Fruit fly (Drosophila melanogaster): ENCODE measurements around the gene CG32532.

Gene CG32532

DNA sequence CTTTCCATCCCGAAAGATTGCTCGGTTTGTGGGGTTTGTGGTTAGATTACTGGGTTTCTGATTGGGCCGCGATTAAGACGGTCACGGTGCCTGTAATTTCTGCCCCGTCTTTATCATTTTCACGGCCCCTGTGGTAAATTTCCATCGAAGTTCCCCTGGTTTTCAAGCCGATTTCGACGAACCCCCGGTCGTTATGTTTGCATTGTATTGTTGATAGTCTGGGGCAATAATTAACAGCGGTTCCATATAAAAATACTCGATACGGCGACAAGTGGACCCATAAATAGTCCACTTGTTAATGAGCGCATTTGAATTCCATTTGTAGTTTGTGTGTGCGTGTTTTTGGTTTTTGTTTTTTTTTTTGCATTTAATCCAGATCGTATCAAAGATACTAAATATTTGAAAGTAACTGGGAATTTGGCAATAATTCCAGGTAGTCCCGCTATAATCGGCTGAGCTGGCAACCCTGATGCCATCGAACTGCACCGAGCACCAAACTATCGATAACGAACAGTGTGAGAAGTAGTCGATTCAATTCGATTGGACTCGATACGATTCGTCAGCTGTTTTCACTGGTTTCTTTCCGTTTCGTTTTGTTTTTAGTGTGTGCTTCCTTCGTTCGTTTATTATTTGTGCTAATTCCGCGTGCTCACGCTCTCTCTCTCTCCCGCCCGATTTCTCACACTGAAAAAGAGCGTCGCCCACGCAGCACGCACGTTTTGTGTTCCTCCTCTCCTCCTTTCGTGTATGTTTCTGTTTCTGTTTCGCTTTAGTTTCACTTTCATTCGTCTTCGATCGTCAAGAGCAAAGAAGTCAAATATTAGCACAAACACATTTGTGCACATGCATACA is 41.7 kb downstream of the CG32532 start (continued):
- peak; percentile 53 for TF ChIP-seq bab2 (GFP tag; optimal IDR thresholded peaks at IDR 0.05)
- TF ChIP-seq CG17186 (GFP tag; optimal IDR thresholded peaks at IDR 0.05), result peak; percentile 13
- no peak for TF ChIP-seq NC2α (GFP tag; optimal IDR thresholded peaks at IDR 0.05)
- TF ChIP-seq ttk (GFP tag; IDR thresholded peaks at IDR 0.05), result 0 out of 2 replicates have a peak, but pooled peaks have one; percentile 15
- TF ChIP-seq CTCF (GFP tag; optimal IDR thresholded peaks at IDR 0.05), result peak; percentile 29
- no peak for TF ChIP-seq CG15269 (tag; optimal IDR thresholded peaks at IDR 0.05)
- no peak for TF ChIP-seq danr (GFP tag; IDR thresholded peaks at IDR 0.05)
- TF ChIP-seq CG1832 (GFP tag; optimal IDR thresholded peaks at IDR 0.05), result no peak
- no peak for TF ChIP-seq Hr78 (GFP tag; optimal IDR thresholded peaks at IDR 0.05)
- peak; percentile 6 for TF ChIP-seq CG4424 (GFP tag; optimal IDR thresholded peaks at IDR 0.05)
- TF ChIP-seq CG3163 (GFP tag; optimal IDR thresholded peaks at IDR 0.05), result peak; percentile 13
- TF ChIP-seq HLH4C (GFP tag; IDR thresholded peaks at IDR 0.05; ENCODE audit: partially characterized antibody), result peak; percentile 80
- peak; percentile 6 for TF ChIP-seq CG6254 (GFP tag; optimal IDR thresholded peaks at IDR 0.05)
- TF ChIP-seq CG13624 (GFP tag; optimal IDR thresholded peaks at IDR 0.05), result peak; percentile 56
- TF ChIP-seq CG14050 (GFP tag; IDR thresholded peaks at IDR 0.05), result no peak
- TF ChIP-seq row (GFP tag; IDR thresholded peaks at IDR 0.05), result peak; percentile 69
- peak; percentile 77 for TF ChIP-seq cwo (GFP tag; optimal IDR thresholded peaks at IDR 0.05)
- peak; percentile 20 for TF ChIP-seq CG18619 (GFP tag; optimal IDR thresholded peaks at IDR 0.05)
- TF ChIP-seq ind (GFP tag; optimal IDR thresholded peaks at IDR 0.05), result no peak
- peak; percentile 82 for TF ChIP-seq bbx (GFP tag; IDR thresholded peaks at IDR 0.05; ENCODE audit: partially characterized antibody)
- no peak for TF ChIP-seq Oaz (GFP tag; IDR thresholded peaks at IDR 0.05)
- TF ChIP-seq zfh1 (GFP tag; IDR thresholded peaks at IDR 0.05), result no peak
- peak; percentile 52 for TF ChIP-seq Antp (GFP tag; optimal IDR thresholded peaks at IDR 0.05)
- TF ChIP-seq da (GFP tag; optimal IDR thresholded peaks at IDR 0.05), result peak; percentile 17
- TF ChIP-seq Asciz (GFP tag; optimal IDR thresholded peaks at IDR 0.05), result no peak
- no peak for TF ChIP-seq lab (GFP tag; optimal IDR thresholded peaks at IDR 0.05)
- peak in 1 of 2 experiments; percentile 63 for TF ChIP-seq insv (GFP tag; optimal IDR thresholded peaks at IDR 0.05)
- peak; percentile 76 to 88 for TF ChIP-seq Trl (optimal IDR thresholded peaks at IDR 0.05)
- TF ChIP-seq Trl (GFP tag; optimal IDR thresholded peaks at IDR 0.05), result peak; percentile 41
- TF ChIP-seq Gug (GFP tag; IDR thresholded peaks at IDR 0.05), result peak; percentile 13; the same call in 1 of the 4 replicates
- no peak for TF ChIP-seq CG18011 (GFP tag; optimal IDR thresholded peaks at IDR 0.05)
- no peak for TF ChIP-seq CG2678 (tag; optimal IDR thresholded peaks at IDR 0.05)
- TF ChIP-seq CG15696 (tag; optimal IDR thresholded peaks at IDR 0.05), result no peak
- peak; percentile 81; the same call in 2 of the 3 replicates for TF ChIP-seq CG7963 (GFP tag; IDR thresholded peaks at IDR 0.05; ENCODE audit: partially characterized antibody)
- TF ChIP-seq CG34422 (GFP tag; IDR thresholded peaks at IDR 0.05), result peak; percentile 46; the same call in 1 of the 3 replicates
- no peak for TF ChIP-seq CG3407 (GFP tag; optimal IDR thresholded peaks at IDR 0.05)
- peak; percentile 82 for TF ChIP-seq Scr (GFP tag; IDR thresholded peaks at IDR 0.05; ENCODE audit: partially characterized antibody)
- peak; percentile 62; the same call in 1 of the 3 replicates for TF ChIP-seq hb (GFP tag; IDR thresholded peaks at IDR 0.05; ENCODE audit: partially characterized antibody)
- TF ChIP-seq CG8388 (GFP tag; optimal IDR thresholded peaks at IDR 0.05), result no peak
- peak; percentile 32; the same call in 1 of the 2 replicates for TF ChIP-seq Ptx1 (GFP tag; IDR thresholded peaks at IDR 0.05)
- no peak for TF ChIP-seq eve (GFP tag; optimal IDR thresholded peaks at IDR 0.05)
- TF ChIP-seq Dref (GFP tag; IDR thresholded peaks at IDR 0.05), result peak; percentile 88
- 0 out of 3 replicates have a peak, but pooled peaks have one; percentile 28 for TF ChIP-seq gce (GFP tag; IDR thresholded peaks at IDR 0.05)
- TF ChIP-seq CG34376 (GFP tag; optimal IDR thresholded peaks at IDR 0.05), result peak; percentile 59
- peak; percentile 95 for TF ChIP-seq Blimp-1 (GFP tag; optimal IDR thresholded peaks at IDR 0.05)
- TF ChIP-seq CG2120 (GFP tag; optimal IDR thresholded peaks at IDR 0.05), result peak; percentile 64
- TF ChIP-seq CG17361 (GFP tag; IDR thresholded peaks at IDR 0.05), result no peak
- TF ChIP-seq knrl (GFP tag; IDR thresholded peaks at IDR 0.05; ENCODE audit: partially characterized antibody), result peak; percentile 76

All from whole organism, embryonic.